Fruit fly (Drosophila melanogaster) whole organism, pupa: Measurements from ENCODE around the gene CG9702.

Experiments
- CG10348 ChIP-seq: fragments of 200-800 bp; sonication (Bioruptor generic); IDR thresholded peaks from 2 replicates; pipeline ENCODE4 v1.3.6; 2022; ENCODE audit warnings: missing biosample characterization, missing genetic modification characterization
- CG12605 ChIP-seq: fragments of 200-800 bp; sonication (Bioruptor generic); IDR thresholded peaks from 2 replicates; pipeline ENCODE4 v1.3.6; 2022; ENCODE audit warnings: missing biosample characterization, missing genetic modification characterization
- CG13204 ChIP-seq: fragments of 200-800 bp; sonication (Bioruptor generic); optimal IDR thresholded peaks from 2 replicates; lab custom pipeline; 2018; ENCODE audit warnings: missing biosample characterization, mild to moderate bottlenecking, missing genetic modification characterization, moderate library complexity
- CG14655 ChIP-seq: fragments of 200-800 bp; sonication (Bioruptor generic); optimal IDR thresholded peaks from 3 replicates; lab custom pipeline; 2017; ENCODE audit warnings: mild to moderate bottlenecking, missing biosample characterization, missing genetic modification reagents, missing genetic modification characterization
- CG15710 ChIP-seq: fragments of 200-800 bp; sonication (Bioruptor generic); optimal IDR thresholded peaks from 2 replicates; lab custom pipeline; 2018; ENCODE audit warnings: missing biosample characterization, mild to moderate bottlenecking, missing genetic modification characterization, moderate library complexity
- CG17806 ChIP-seq: fragments of 200-800 bp; sonication (Bioruptor generic); optimal IDR thresholded peaks from 2 replicates; lab custom pipeline; 2018; ENCODE audit warnings: missing biosample characterization, mild to moderate bottlenecking, missing genetic modification characterization, moderate library complexity
- CG32121 ChIP-seq: fragments of 200-800 bp; sonication (Bioruptor generic); IDR thresholded peaks from 2 replicates; pipeline ENCODE4 v1.3.6; 2022; ENCODE audit warnings: missing biosample characterization, missing genetic modification characterization
- CG34367 ChIP-seq: fragments of 200-800 bp; sonication (Bioruptor generic); optimal IDR thresholded peaks from 2 replicates; lab custom pipeline; 2018; ENCODE audit warnings: missing biosample characterization, mild to moderate bottlenecking, missing genetic modification characterization
- CG4496 ChIP-seq: fragments of 200-800 bp; sonication (Bioruptor generic); IDR thresholded peaks from 3 replicates; pipeline ENCODE4 v1.3.6; 2022; ENCODE audit warnings: missing biosample characterization, missing genetic modification characterization
- CG8159 ChIP-seq: fragments of 200-800 bp; sonication (Bioruptor generic); optimal IDR thresholded peaks from 3 replicates; lab custom pipeline; 2018; ENCODE audit warnings: missing biosample characterization, mild to moderate bottlenecking, missing genetic modification characterization, moderate library complexity
- CG8301 ChIP-seq: fragments of 200-800 bp; sonication (Bioruptor generic); optimal IDR thresholded peaks from 2 replicates; lab custom pipeline; 2018; ENCODE audit warnings: missing biosample characterization, mild to moderate bottlenecking, missing genetic modification characterization
- CG9948 ChIP-seq: fragments of 200-800 bp; sonication (Bioruptor generic); optimal IDR thresholded peaks from 2 replicates; lab custom pipeline; 2018; ENCODE audit warnings: missing biosample characterization, mild to moderate bottlenecking, missing genetic modification characterization, moderate library complexity
- D1 ChIP-seq: fragments of 200-800 bp; sonication (Bioruptor generic); optimal IDR thresholded peaks from 2 replicates; lab custom pipeline; 2018; ENCODE audit warnings: missing biosample characterization, mild to moderate bottlenecking, missing genetic modification characterization, moderate library complexity
- EcR ChIP-seq: fragments of 200-800 bp; sonication (Bioruptor generic); optimal IDR thresholded peaks from 3 replicates; lab custom pipeline; 2019; ENCODE audit warnings: missing biosample characterization, missing genetic modification characterization, mild to moderate bottlenecking, moderate library complexity, missing genetic modification reagents
- Ets98B ChIP-seq: fragments of 200-800 bp; sonication (Bioruptor generic); IDR thresholded peaks from 2 replicates; pipeline ENCODE4 v1.3.6; 2022; ENCODE audit warnings: missing biosample characterization, missing genetic modification characterization
- Pif1A ChIP-seq: fragments of 200-800 bp; sonication (Bioruptor generic); optimal IDR thresholded peaks from 3 replicates; lab custom pipeline; 2016; ENCODE audit warnings: missing biosample characterization, missing genetic modification characterization
- Pif1B ChIP-seq: fragments of 200-800 bp; sonication (Bioruptor generic); optimal IDR thresholded peaks from 3 replicates; lab custom pipeline; 2016; ENCODE audit warnings: missing biosample characterization, missing genetic modification characterization
- Snoo ChIP-seq: fragments of 200-800 bp; sonication (Bioruptor generic); optimal IDR thresholded peaks from 3 replicates; lab custom pipeline; 2017; ENCODE audit warnings: missing biosample characterization, mild to moderate bottlenecking, missing genetic modification characterization, inconsistent platforms
- fd96Ca ChIP-seq: fragments of 200-800 bp; sonication (Bioruptor generic); IDR thresholded peaks from 3 replicates; pipeline ENCODE4 v1.3.6; 2022; ENCODE audit warnings: missing biosample characterization, missing genetic modification characterization
- gl ChIP-seq: fragments of 200-800 bp; sonication (Bioruptor generic); optimal IDR thresholded peaks from 2 replicates; lab custom pipeline; 2018; ENCODE audit warnings: missing biosample characterization, mild to moderate bottlenecking, missing genetic modification characterization
- rn ChIP-seq: fragments of 200-800 bp; sonication (Bioruptor generic); IDR thresholded peaks from 2 replicates; pipeline ENCODE4 v1.3.6; 2022; ENCODE audit warnings: missing biosample characterization, missing genetic modification characterization

CG9702 gene

DNA sequence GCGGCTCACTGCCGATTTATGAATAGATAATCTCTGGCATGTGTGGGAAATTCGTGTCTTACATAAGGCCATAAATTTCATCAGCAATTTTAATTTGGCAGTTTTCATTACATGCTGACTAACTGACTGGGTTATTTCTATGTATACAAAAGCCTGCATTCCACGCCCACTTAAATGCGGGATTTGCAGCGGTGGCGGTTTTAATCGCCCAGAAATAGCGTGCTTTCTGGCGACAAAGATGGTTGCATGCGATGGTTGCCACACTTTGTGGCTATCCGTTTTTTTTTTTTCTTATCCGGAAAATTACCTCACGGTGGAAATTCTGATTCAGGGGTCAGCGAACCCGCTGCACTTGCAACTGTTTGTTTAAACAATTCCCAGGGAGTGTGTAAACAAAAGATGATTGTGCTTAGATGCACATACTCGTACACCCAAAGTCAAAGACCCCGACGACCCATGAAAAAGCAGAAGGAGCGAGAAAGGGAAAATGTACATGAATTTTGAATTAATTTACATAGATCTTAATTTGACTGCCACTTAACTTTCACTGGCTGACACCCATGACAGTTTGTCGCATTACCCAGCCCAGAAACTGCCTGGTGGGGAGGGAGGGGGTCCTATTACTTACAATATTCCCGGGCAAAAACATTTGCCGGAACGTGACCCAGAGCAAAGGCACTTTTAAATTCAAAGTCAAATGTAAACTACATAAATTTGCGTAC lies 12.9 kb upstream of the CG9702 start:
- no peak for TF ChIP-seq fd96Ca (GFP tag; lab: Robert Waterston, UW)

DNA sequence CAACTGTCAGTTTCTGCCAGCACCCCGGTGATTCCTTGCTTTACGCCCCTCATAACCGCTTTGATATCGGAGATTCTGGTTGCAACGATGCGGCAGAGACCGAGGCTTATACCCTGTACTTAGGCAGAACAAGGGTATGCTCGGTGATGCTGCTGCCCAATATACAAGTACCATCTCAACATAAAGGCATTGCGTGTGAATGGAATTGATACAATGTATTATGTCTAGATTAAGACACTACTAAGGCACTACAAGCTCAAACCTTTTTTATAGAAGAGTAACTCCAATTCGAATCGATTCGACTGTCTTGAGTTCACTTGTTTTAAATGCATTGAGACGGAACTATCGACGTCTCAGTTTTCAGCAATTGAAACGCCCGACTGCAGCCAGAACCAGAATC lies 12.0 kb upstream of the CG9702 start:
- TF ChIP-seq CG15710 (tag; lab: Kevin White, UChicago) (peak; percentile 31), CG14655 (peak; percentile 80), gl (no peak), CG12605 (peak; percentile 45; the same call in 1 of the 2 replicates), fd96Ca (GFP tag; lab: Robert Waterston, UW) (peak; percentile 76), CG17806 (tag; lab: Kevin White, UChicago) (peak; percentile 36), CG13204 (GFP tag; lab: Kevin White, UChicago) (no peak), Snoo (tag; lab: Kevin White, UChicago) (no peak), Pif1A (GFP tag; lab: Kevin White, UChicago) (peak; percentile 60), EcR (GFP tag; lab: Kevin White, UChicago) (no peak), CG10348 (GFP tag; lab: Robert Waterston, UW) (no peak), CG4496 (GFP tag; lab: Robert Waterston, UW) (peak; percentile 76), CG34367 (tag; lab: Kevin White, UChicago) (no peak), Ets98B (GFP tag; lab: Robert Waterston, UW) (peak; percentile 76), CG9948 (tag; lab: Kevin White, UChicago) (peak; percentile 53), Pif1B (GFP tag; lab: Kevin White, UChicago) (peak; percentile 4), CG8301 (tag; lab: Kevin White, UChicago) (peak; percentile 80), rn (GFP tag; lab: Robert Waterston, UW) (no peak), D1 (tag; lab: Kevin White, UChicago) (no peak), CG32121 (GFP tag; lab: Robert Waterston, UW) (peak; percentile 34; the same call in 1 of the 2 replicates), CG8159 (tag; lab: Kevin White, UChicago) (peak; percentile 31)
- TF ChIP-seq, all 21 proteins: peak for 13

DNA sequence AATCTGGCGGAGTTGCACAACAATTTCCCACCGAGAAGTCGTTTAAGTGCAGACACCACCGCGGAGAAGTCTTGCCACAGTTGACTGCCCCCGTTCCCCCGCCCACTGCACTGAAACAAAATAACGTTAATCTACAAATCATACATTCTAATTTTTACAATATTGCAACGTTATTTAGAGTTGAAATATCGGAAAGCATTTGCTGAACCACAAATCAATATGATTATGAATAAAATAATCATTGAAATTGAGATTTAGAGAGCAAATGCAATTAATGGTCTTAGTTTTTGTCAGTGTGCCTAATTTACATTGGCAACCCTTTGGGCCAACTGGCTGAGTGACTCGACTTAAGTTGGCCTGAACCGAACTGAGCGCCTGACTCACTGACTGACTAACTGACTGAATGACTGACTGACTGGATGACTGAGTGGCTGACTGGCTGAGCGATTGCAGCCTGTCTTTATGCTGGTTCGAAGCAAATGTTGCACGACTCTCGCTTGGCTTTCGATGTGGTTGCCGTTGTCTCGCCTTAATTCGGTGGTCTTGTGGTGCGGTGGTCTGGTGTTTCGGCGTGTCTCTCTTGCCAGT lies 8.6 kb upstream of the CG9702 start:
- TF ChIP-seq CG10348 (GFP tag; lab: Robert Waterston, UW) = peak; percentile 80
- TF ChIP-seq Ets98B (GFP tag; lab: Robert Waterston, UW) = peak; percentile 89
- TF ChIP-seq rn (GFP tag; lab: Robert Waterston, UW) = peak; percentile 74
- peak; percentile 85 for TF ChIP-seq fd96Ca (GFP tag; lab: Robert Waterston, UW)
- peak; percentile 92 for TF ChIP-seq CG17806 (tag; lab: Kevin White, UChicago)
- TF ChIP-seq CG8301 (tag; lab: Kevin White, UChicago) = peak; percentile 90
- TF ChIP-seq Snoo (tag; lab: Kevin White, UChicago) = peak; percentile 88
- peak; percentile 93 for TF ChIP-seq CG9948 (tag; lab: Kevin White, UChicago)
- TF ChIP-seq CG4496 (GFP tag; lab: Robert Waterston, UW) = peak; percentile 92
- peak; percentile 88 for TF ChIP-seq CG15710 (tag; lab: Kevin White, UChicago)
- peak; percentile 92 for TF ChIP-seq CG34367 (tag; lab: Kevin White, UChicago)
- peak; percentile 75 for TF ChIP-seq EcR (GFP tag; lab: Kevin White, UChicago)
- TF ChIP-seq CG8159 (tag; lab: Kevin White, UChicago) = peak; percentile 92
- no peak for TF ChIP-seq D1 (tag; lab: Kevin White, UChicago)
- TF ChIP-seq CG32121 (GFP tag; lab: Robert Waterston, UW) = peak; percentile 89
- TF ChIP-seq CG12605 = peak; percentile 72
- TF ChIP-seq CG13204 (GFP tag; lab: Kevin White, UChicago) = peak; percentile 71
- TF ChIP-seq Pif1A (GFP tag; lab: Kevin White, UChicago) = peak; percentile 88
- peak; percentile 83 for TF ChIP-seq gl
- peak; percentile 90 for TF ChIP-seq Pif1B (GFP tag; lab: Kevin White, UChicago)
- peak; percentile 88 for TF ChIP-seq CG14655
- TF ChIP-seq, all 21 proteins: peak for 20

DNA sequence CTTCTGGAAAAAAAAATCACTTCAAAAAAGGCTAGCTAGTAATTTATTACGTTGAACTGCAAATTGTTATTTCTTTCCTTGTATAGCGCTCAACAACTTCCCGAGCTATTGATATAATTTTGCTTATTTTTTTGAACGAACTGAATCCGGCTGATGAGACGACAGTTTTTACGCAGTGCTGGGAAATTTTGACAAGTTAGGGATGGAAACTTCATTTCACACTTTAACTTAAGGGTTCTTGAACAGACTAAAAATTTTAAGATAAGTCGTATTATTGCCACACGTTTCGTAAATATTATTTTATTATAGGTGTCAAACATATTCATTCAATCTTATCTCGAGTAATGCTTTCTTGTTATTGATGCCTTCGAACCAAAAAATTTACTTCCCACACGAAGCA lies 4.3 kb downstream of the CG9702 start, which contains the start of gene Rpt6R:
Rpt6R (minus strand) TSS at position 156 of the 400 bp plus-strand sequence.
- TF ChIP-seq CG9948 (tag; lab: Kevin White, UChicago) (no peak), CG34367 (tag; lab: Kevin White, UChicago) (no peak), fd96Ca (GFP tag; lab: Robert Waterston, UW) (no peak), CG10348 (GFP tag; lab: Robert Waterston, UW) (no peak), CG15710 (tag; lab: Kevin White, UChicago) (no peak), CG8301 (tag; lab: Kevin White, UChicago) (no peak), CG12605 (no peak), Ets98B (GFP tag; lab: Robert Waterston, UW) (no peak)

DNA sequence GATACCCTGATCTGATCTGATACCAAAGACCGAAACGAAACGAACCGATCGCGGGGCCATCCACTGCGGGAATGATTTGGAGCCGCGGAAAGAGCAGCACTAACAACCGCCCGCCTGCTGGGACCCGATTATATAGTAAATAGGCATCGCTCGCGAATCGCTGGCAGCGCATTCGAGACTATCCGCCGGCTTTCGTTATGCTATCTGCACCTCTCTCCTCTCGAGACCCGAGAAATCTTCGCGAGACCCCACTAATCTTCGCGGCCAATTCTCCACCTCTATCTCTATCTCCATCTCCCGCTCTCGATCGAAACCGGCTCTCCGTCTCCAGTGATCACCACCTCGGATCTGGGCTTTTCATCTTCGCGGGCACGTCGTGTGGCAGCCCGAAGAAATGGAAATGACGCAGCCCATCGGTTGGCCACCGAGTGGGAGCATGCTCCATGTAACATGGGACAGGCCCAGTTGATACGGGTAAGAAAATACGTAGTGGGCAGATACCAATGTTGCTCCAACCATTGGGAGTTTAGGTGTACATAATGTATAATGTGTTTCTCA lies 8.0 kb downstream of the CG9702 start, which contains the start of gene CG9717:
CG9717 (minus strand) TSS at position 107 of the 558 bp plus-strand sequence.
- TF ChIP-seq CG8159 (tag; lab: Kevin White, UChicago) (no peak), CG4496 (GFP tag; lab: Robert Waterston, UW) (peak; percentile 53; the same call in 2 of the 3 replicates), CG12605 (peak; percentile 14; the same call in 1 of the 2 replicates)
- TF ChIP-seq, all 21 proteins: peak for 2
